Worm (Caenorhabditis elegans) whole organism, L4/young adult: ENCODE measurements around the gene mod-1.
"Not testable (repeated sequence)": the region's sequence is repeated elsewhere in the genome, so short reads cannot be mapped to it uniquely, and the experiment has no call there.

Experiments
- W03F9.2 ChIP-seq: fragments of 150-350 bp; optimal IDR thresholded peaks from 2 replicates; lab custom pipeline; 2014; ENCODE audit warnings: missing biosample characterization, missing genetic modification characterization
- dao-5 ChIP-seq: sonication (generic microtip); optimal IDR thresholded peaks from 2 replicates; lab custom pipeline; 2016; ENCODE audit warnings: missing genotype, missing genetic modification characterization, moderate library complexity, missing compliant biosample characterization
- him-1 ChIP-seq: sonication (generic microtip); optimal IDR thresholded peaks from 2 replicates; lab custom pipeline; 2016; ENCODE audit warnings: missing genotype, missing genetic modification reagents, missing genetic modification characterization, missing compliant biosample characterization

mod-1 gene

DNA sequence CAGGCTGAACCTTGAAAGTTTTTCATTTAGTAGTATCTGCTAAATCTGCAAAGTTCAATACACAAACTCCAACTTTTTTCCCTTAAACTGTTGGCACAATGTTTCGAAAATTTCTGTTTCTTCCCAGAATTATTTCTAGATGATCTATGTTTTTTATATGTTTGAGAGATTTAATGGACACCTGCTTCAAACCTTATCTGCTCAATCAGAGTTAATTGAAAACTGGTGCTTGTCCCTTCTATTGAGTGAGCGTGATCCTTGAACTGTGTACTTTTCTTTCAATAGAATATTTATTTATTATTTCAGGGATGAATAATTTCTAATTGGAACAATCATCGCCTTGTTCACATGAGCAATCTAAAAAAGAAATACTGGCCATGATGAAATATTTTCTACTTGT, 15.1 kb downstream of the mod-1 start, which contains the start of gene frpr-13:
frpr-13 (plus strand) TSS at position 301 of the 400 bp plus-strand sequence.
- TF ChIP-seq him-1 (tag; lab: Kevin White, UChicago) (no peak), dao-5 (no peak), W03F9.2 (no peak)

ce11 chrV:8897942-8898419, 15.9 kb downstream of the mod-1 start, which contains the start of the genes his-17 and his-18:
TSS of gene his-17 (minus strand) at chrV:8897992.
TSS of gene his-18 (plus strand) at chrV:8898228.
- not testable (repeated sequence) for TF ChIP-seq W03F9.2; him-1 (tag; lab: Kevin White, UChicago); dao-5

- TF ChIP-seq dao-5; W03F9.2; him-1 (tag; lab: Kevin White, UChicago): not testable (repeated sequence)
These were observed 51.9 kb downstream of the mod-1 start, which contains the start of gene F07B7.12 for ce11 chrV:8861949-8862348. TSS of gene F07B7.12 (minus strand) at chrV:8862049.
